Fruit fly (Drosophila melanogaster) whole organism, prepupa: Measurements from ENCODE around the gene CG17187.

Source experiments
- CG8632 ChIP-seq: fragments of 200-800 bp; sonication (Bioruptor generic); optimal IDR thresholded peaks from 3 replicates; lab custom pipeline; 2016; ENCODE audit warnings: missing biosample characterization, missing genetic modification characterization
- Hr39 ChIP-seq: fragments of 200-800 bp; sonication (Bioruptor generic); optimal IDR thresholded peaks from 2 replicates; lab custom pipeline; 2016; ENCODE audit warnings: missing biosample characterization, missing genetic modification characterization

dm6 chr3R:11221437-11222230 lies 10.0 kb downstream of the CG17187 start, which contains the start of the genes CG6693 and RpL3:
- TF ChIP-seq Hr39 (GFP tag; lab: Kevin White, UChicago) (peak; percentile 34), CG8632 (GFP tag; lab: Kevin White, UChicago) (peak; percentile 40)
